Worm (Caenorhabditis elegans) whole organism, young adult: Measurements from ENCODE around the gene Y54G2A.15.

Source experiments
- B0019.2 ChIP-seq: fragments of 200-800 bp; sonication (Bioruptor generic); conservative IDR thresholded peaks from 2 replicates; pipeline ENCODE4 v1.3.6; 2022; ENCODE audit warnings: missing genetic modification reagents, missing genetic modification characterization, missing compliant biosample characterization
- B0336.3 ChIP-seq: fragments of 200-800 bp; sonication (Bioruptor generic); IDR thresholded peaks from 2 replicates; pipeline ENCODE4 v1.3.6; 2022; ENCODE audit warnings: missing genetic modification characterization, missing compliant biosample characterization
- C17E4.6 ChIP-seq: fragments of 200-800 bp; sonication (Bioruptor generic); IDR thresholded peaks from 2 replicates; pipeline ENCODE4 v1.3.6; 2022; ENCODE audit warnings: missing genetic modification reagents, missing genetic modification characterization, missing compliant biosample characterization
- F37B4.10 ChIP-seq: fragments of 200-800 bp; sonication (Bioruptor generic); IDR thresholded peaks from 2 replicates; pipeline ENCODE4 v1.3.6; 2022; ENCODE audit warnings: missing genetic modification characterization, missing compliant biosample characterization
- F39B2.1 ChIP-seq: fragments of 200-800 bp; sonication (Bioruptor generic); IDR thresholded peaks from 2 replicates; pipeline ENCODE4 v1.3.6; 2022; ENCODE audit warnings: missing genetic modification reagents, missing genetic modification characterization, missing compliant biosample characterization
- F52B5.7 ChIP-seq: sonication (generic microtip); optimal IDR thresholded peaks from 2 replicates; lab custom pipeline; 2016; ENCODE audit warnings: mild to moderate bottlenecking, missing genetic modification characterization, missing compliant biosample characterization
- F55B11.4 ChIP-seq: sonication (generic microtip); optimal IDR thresholded peaks from 2 replicates; lab custom pipeline; 2016; ENCODE audit warnings: missing compliant biosample characterization, missing genetic modification characterization, borderline replicate concordance; ENCODE audit not compliant: insufficient read depth
- F57A8.1 ChIP-seq: fragments of 200-800 bp; sonication (Bioruptor generic); optimal IDR thresholded peaks from 2 replicates; lab custom pipeline; 2018; ENCODE audit warnings: mild to moderate bottlenecking, missing genetic modification characterization, moderate library complexity, missing compliant biosample characterization
- K11D2.4 ChIP-seq: fragments of 200-800 bp; sonication (Bioruptor generic); IDR thresholded peaks from 2 replicates; pipeline ENCODE4 v1.3.6; 2022; ENCODE audit warnings: missing genetic modification reagents, missing genetic modification characterization, missing compliant biosample characterization
- Y53F4B.3 ChIP-seq: fragments of 200-800 bp; sonication (Bioruptor generic); IDR thresholded peaks from 2 replicates; pipeline ENCODE4 v1.3.6; 2022; ENCODE audit warnings: missing genetic modification reagents, missing genetic modification characterization, missing compliant biosample characterization
- Y56A3A.18 ChIP-seq: fragments of 200-800 bp; sonication (Bioruptor generic); IDR thresholded peaks from 2 replicates; pipeline ENCODE4 v1.3.6; 2022; ENCODE audit warnings: missing genetic modification reagents, missing genetic modification characterization, missing compliant biosample characterization
- Y95B8A.8 ChIP-seq: fragments of 200-800 bp; sonication (Bioruptor generic); IDR thresholded peaks from 2 replicates; pipeline ENCODE4 v1.3.6; 2022; ENCODE audit warnings: missing genetic modification reagents, missing genetic modification characterization, missing compliant biosample characterization
- atf-7 ChIP-seq: sonication (generic microtip); optimal IDR thresholded peaks from 2 replicates; lab custom pipeline; 2017; ENCODE audit warnings: mild to moderate bottlenecking, missing genetic modification characterization, missing compliant biosample characterization
- attf-3 ChIP-seq: fragments of 200-800 bp; sonication (Bioruptor generic); conservative IDR thresholded peaks from 2 replicates; pipeline ENCODE4 v1.3.6; 2022; ENCODE audit warnings: missing genetic modification reagents, missing genetic modification characterization, missing compliant biosample characterization
- attf-5 ChIP-seq: fragments of 200-800 bp; sonication (Bioruptor generic); optimal IDR thresholded peaks from 2 replicates; lab custom pipeline; 2018; ENCODE audit warnings: mild to moderate bottlenecking, missing genetic modification characterization, missing compliant biosample characterization
- bed-1 ChIP-seq: fragments of 200-800 bp; sonication (Bioruptor generic); IDR thresholded peaks from 2 replicates; pipeline ENCODE4 v1.3.6; 2022; ENCODE audit warnings: missing genetic modification reagents, missing genetic modification characterization, missing compliant biosample characterization
- ccch-3 ChIP-seq: fragments of 200-800 bp; sonication (Bioruptor generic); optimal IDR thresholded peaks from 2 replicates; lab custom pipeline; 2018; ENCODE audit warnings: mild to moderate bottlenecking, missing genetic modification characterization, missing compliant biosample characterization
- cebp-1 ChIP-seq, 2 experiments: fragments of 200-800 bp in 1 of 2; sonication (Bioruptor generic) in 1 of 2; sonication (generic microtip) in 1 of 2; IDR thresholded peaks in 1 of 2; optimal IDR thresholded peaks in 1 of 2; 2 replicates each; pipeline versions ENCODE4 v1.3.6 to Lab custom; 2017 to 2022; ENCODE audit warnings: missing compliant biosample characterization in 2 of 2, missing genetic modification characterization in 2 of 2, mild to moderate bottlenecking in 1 of 2, missing genetic modification reagents in 1 of 2, moderate library complexity in 1 of 2
- dox-1 ChIP-seq: fragments of 200-800 bp; sonication (Bioruptor generic); IDR thresholded peaks from 2 replicates; pipeline ENCODE4 v1.3.6; 2022; ENCODE audit warnings: missing genetic modification reagents, missing genetic modification characterization, missing compliant biosample characterization
- dpff-1 ChIP-seq: sonication (generic microtip); optimal IDR thresholded peaks from 2 replicates; lab custom pipeline; 2017; ENCODE audit warnings: mild to moderate bottlenecking, missing genetic modification characterization, missing compliant biosample characterization
- egl-44 ChIP-seq: fragments of 200-800 bp; sonication (Bioruptor generic); IDR thresholded peaks from 2 replicates; pipeline ENCODE4 v1.3.6; 2022; ENCODE audit warnings: missing genetic modification reagents, missing genetic modification characterization, missing compliant biosample characterization
- egrh-3 ChIP-seq: fragments of 200-800 bp; sonication (Bioruptor generic); IDR thresholded peaks from 2 replicates; pipeline ENCODE4 v1.3.6; 2022; ENCODE audit warnings: missing genetic modification reagents, missing genetic modification characterization, missing compliant biosample characterization
- ets-4 ChIP-seq: fragments of 200-800 bp; sonication (Bioruptor generic); optimal IDR thresholded peaks from 2 replicates; lab custom pipeline; 2018; ENCODE audit warnings: mild to moderate bottlenecking, missing genetic modification characterization, missing compliant biosample characterization
- fkh-3 ChIP-seq: sonication (generic microtip); optimal IDR thresholded peaks from 2 replicates; lab custom pipeline; 2016; ENCODE audit warnings: mild to moderate bottlenecking, missing genetic modification characterization, missing compliant biosample characterization
- gei-17 ChIP-seq: fragments of 200-800 bp; sonication (Bioruptor generic); optimal IDR thresholded peaks from 2 replicates; lab custom pipeline; 2018; ENCODE audit warnings: mild to moderate bottlenecking, missing genetic modification characterization, missing compliant biosample characterization
- hrde-1 ChIP-seq: sonication (generic microtip); optimal IDR thresholded peaks from 2 replicates; lab custom pipeline; 2016; ENCODE audit warnings: missing genetic modification characterization, mild to moderate bottlenecking, missing compliant biosample characterization, moderate library complexity, missing genotype, missing genetic modification reagents, borderline replicate concordance
- hsf-1 ChIP-seq: fragments of 200-800 bp; sonication (Bioruptor generic); IDR thresholded peaks from 2 replicates; pipeline ENCODE4 v1.3.6; 2022; ENCODE audit warnings: missing genetic modification reagents, missing genetic modification characterization, missing compliant biosample characterization
- let-526 ChIP-seq: fragments of 200-800 bp; sonication (Bioruptor generic); IDR thresholded peaks from 2 replicates; pipeline ENCODE4 v1.3.6; 2022; ENCODE audit warnings: missing genetic modification reagents, missing genetic modification characterization, missing compliant biosample characterization
- lin-35 ChIP-seq, 3 experiments: fragments of 150-350 bp in 2 of 3; sonication (generic microtip) in 1 of 3; optimal IDR thresholded peaks; 2 replicates each; lab custom pipeline; 2014 to 2018; ENCODE audit warnings: missing biosample characterization in 3 of 3, missing genetic modification characterization in 3 of 3, missing genetic modification reagents in 3 of 3
- lin-40 ChIP-seq: sonication (generic microtip); optimal IDR thresholded peaks from 2 replicates; lab custom pipeline; 2016; ENCODE audit warnings: missing genetic modification characterization, mild to moderate bottlenecking, missing compliant biosample characterization, missing genotype, missing genetic modification reagents
- lin-54 ChIP-seq: fragments of 200-800 bp; sonication (Bioruptor generic); optimal IDR thresholded peaks from 2 replicates; lab custom pipeline; 2018; ENCODE audit warnings: mild to moderate bottlenecking, missing genetic modification characterization, missing compliant biosample characterization
- lsl-1 ChIP-seq: fragments of 200-800 bp; sonication (Bioruptor generic); optimal IDR thresholded peaks from 2 replicates; lab custom pipeline; 2018; ENCODE audit warnings: mild to moderate bottlenecking, missing genetic modification characterization, moderate library complexity, missing compliant biosample characterization
- lsy-27 ChIP-seq: sonication (generic microtip); optimal IDR thresholded peaks from 2 replicates; lab custom pipeline; 2017; ENCODE audit warnings: missing genetic modification characterization, mild to moderate bottlenecking, missing compliant biosample characterization, antibody characterized with exemption, missing genotype, borderline replicate concordance; ENCODE audit not compliant: insufficient read depth
- madf-10 ChIP-seq: sonication (generic microtip); optimal IDR thresholded peaks from 2 replicates; lab custom pipeline; 2016; ENCODE audit warnings: mild to moderate bottlenecking, missing genetic modification characterization, missing compliant biosample characterization
- madf-3 ChIP-seq: fragments of 200-800 bp; sonication (Bioruptor generic); IDR thresholded peaks from 2 replicates; pipeline ENCODE4 v1.3.6; 2022; ENCODE audit warnings: missing genetic modification reagents, missing genetic modification characterization, missing compliant biosample characterization
- mel-28 ChIP-seq: sonication (generic microtip); optimal IDR thresholded peaks from 2 replicates; lab custom pipeline; 2016; ENCODE audit warnings: borderline replicate concordance, mild to moderate bottlenecking, missing genetic modification characterization, missing compliant biosample characterization
- nfya-1 ChIP-seq: sonication (generic microtip); optimal IDR thresholded peaks from 2 replicates; lab custom pipeline; 2017; ENCODE audit warnings: antibody characterized with exemption, missing compliant biosample characterization, missing genetic modification characterization, borderline replicate concordance; ENCODE audit not compliant: insufficient read depth
- nfyb-1 ChIP-seq: fragments of 200-800 bp; sonication (Bioruptor generic); IDR thresholded peaks from 2 replicates; pipeline ENCODE4 v1.3.6; 2022; ENCODE audit warnings: missing genetic modification reagents, missing genetic modification characterization, missing compliant biosample characterization
- nhr-27 ChIP-seq: fragments of 200-800 bp; sonication (Bioruptor generic); optimal IDR thresholded peaks from 2 replicates; lab custom pipeline; 2018; ENCODE audit warnings: mild to moderate bottlenecking, missing genetic modification characterization, moderate library complexity, missing compliant biosample characterization
- pha-4 ChIP-seq: fragments of 150-350 bp; sonication (generic microtip); optimal IDR thresholded peaks from 2 replicates; lab custom pipeline; 2014; ENCODE audit warnings: missing biosample characterization, missing genetic modification reagents, missing genetic modification characterization
- rpc-1 ChIP-seq, 2 experiments: fragments of 150-350 bp in 1 of 2; sonication (generic microtip) in 1 of 2; optimal IDR thresholded peaks; 2 replicates each; lab custom pipeline; 2014 to 2018; ENCODE audit warnings: missing biosample characterization in 1 of 2, missing genetic modification characterization in 1 of 2, missing genetic modification reagents in 1 of 2, missing genotype in 1 of 2
- sea-2 ChIP-seq: fragments of 200-800 bp; sonication (Bioruptor generic); IDR thresholded peaks from 2 replicates; pipeline ENCODE4 v1.3.6; 2022; ENCODE audit warnings: missing genetic modification characterization, missing compliant biosample characterization
- tbp1 ChIP-seq: fragments of 200-800 bp; sonication (Bioruptor generic); optimal IDR thresholded peaks from 2 replicates; lab custom pipeline; 2018; ENCODE audit warnings: mild to moderate bottlenecking, missing genetic modification characterization, missing compliant biosample characterization
- unc-62 ChIP-seq: fragments of 150-350 bp; optimal IDR thresholded peaks from 2 replicates; lab custom pipeline; 2014; ENCODE audit warnings: missing biosample characterization, missing genetic modification reagents, missing genetic modification characterization
- xnd-1 ChIP-seq: sonication (generic microtip); optimal IDR thresholded peaks from 2 replicates; lab custom pipeline; 2016; ENCODE audit warnings: missing genotype, missing genetic modification reagents, missing genetic modification characterization, missing compliant biosample characterization
- zfh-2 ChIP-seq: fragments of 200-800 bp; sonication (Bioruptor generic); conservative IDR thresholded peaks from 2 replicates; pipeline ENCODE4 v1.3.6; 2022; ENCODE audit warnings: missing genetic modification reagents, missing genetic modification characterization, missing compliant biosample characterization

The Y54G2A.15 gene

ce11 chrIV:2891535-2892233 lies 47.9 kb upstream of the Y54G2A.15 start (continued):
- TF ChIP-seq attf-3 (GFP tag; lab: Robert Waterston, UW) (0 out of 2 replicates have a peak, but pooled peaks have one; percentile 31), nfya-1 (tag; lab: Kevin White, UChicago) (no peak), F55B11.4 (tag; lab: Kevin White, UChicago) (no peak), lin-54 (GFP tag; lab: Kevin White, UChicago) (no peak), let-526 (GFP tag; lab: Robert Waterston, UW) (no peak), pha-4 (tag; lab: Kevin White, UChicago) (no peak), hsf-1 (GFP tag; lab: Robert Waterston, UW) (peak; percentile 14; the same call in 1 of the 2 replicates), nfyb-1 (GFP tag; lab: Robert Waterston, UW) (no peak), attf-5 (peak; percentile 16), F52B5.7 (tag; lab: Kevin White, UChicago) (no peak), lin-40 (tag; lab: Kevin White, UChicago) (no peak), ccch-3 (GFP tag; lab: Kevin White, UChicago) (no peak), zfh-2 (GFP tag; lab: Robert Waterston, UW) (peak; percentile 64), lsy-27 (tag; lab: Kevin White, UChicago) (no peak), dox-1 (no peak), Y56A3A.18 (GFP tag; lab: Robert Waterston, UW) (no peak), rpc-1 (optimal IDR thresholded peaks at IDR 0.05; lab: Kevin White, UChicago) (no peak), rpc-1 (tag; optimal IDR thresholded peaks at IDR 0.05; lab: Kevin White, UChicago) (no peak), sea-2 (GFP tag; lab: Robert Waterston, UW) (no peak), F39B2.1 (GFP tag; lab: Robert Waterston, UW) (no peak), lin-35 (GFP tag; optimal IDR thresholded peaks at IDR 0.05; lab: Kevin White, UChicago) (no peak), madf-3 (GFP tag; lab: Robert Waterston, UW) (no peak), lsl-1 (GFP tag; lab: Kevin White, UChicago) (no peak), ets-4 (GFP tag; lab: Kevin White, UChicago) (peak; percentile 29), nhr-27 (tag; lab: Kevin White, UChicago) (no peak), atf-7 (tag; lab: Kevin White, UChicago) (no peak), B0019.2 (no peak), Y95B8A.8 (GFP tag; lab: Robert Waterston, UW) (no peak), F37B4.10 (no peak), mel-28 (tag; lab: Kevin White, UChicago) (no peak), xnd-1 (tag; lab: Kevin White, UChicago) (peak; percentile 3), gei-17 (GFP tag; lab: Kevin White, UChicago) (no peak), egrh-3 (GFP tag; lab: Robert Waterston, UW) (peak; percentile 6; the same call in 1 of the 2 replicates), hrde-1 (tag; lab: Kevin White, UChicago) (peak; percentile 56), Y53F4B.3 (GFP tag; lab: Robert Waterston, UW) (no peak), fkh-3 (peak; percentile 49), dpff-1 (tag; lab: Kevin White, UChicago) (no peak), C17E4.6 (GFP tag; lab: Robert Waterston, UW) (no peak), F57A8.1 (GFP tag; lab: Kevin White, UChicago) (no peak), egl-44 (GFP tag; lab: Robert Waterston, UW) (no peak), K11D2.4 (GFP tag; lab: Robert Waterston, UW) (no peak), madf-10 (tag; lab: Kevin White, UChicago) (no peak), cebp-1 (GFP tag; IDR thresholded peaks at IDR 0.05; lab: Robert Waterston, UW) (no peak), cebp-1 (tag; optimal IDR thresholded peaks at IDR 0.05; lab: Kevin White, UChicago) (peak; percentile 19), tbp1 (GFP tag; lab: Kevin White, UChicago) (no peak), bed-1 (GFP tag; lab: Robert Waterston, UW) (no peak), B0336.3 (GFP tag; lab: Robert Waterston, UW) (peak; percentile 68), unc-62 (GFP tag; lab: Kevin White, UChicago) (no peak)
